Worm (Caenorhabditis elegans) whole organism, young adult: ENCODE measurements around the gene R07E5.6.

Source experiments
- B0261.1 ChIP-seq: sonication (generic microtip); optimal IDR thresholded peaks from 2 replicates; lab custom pipeline; 2016; ENCODE audit warnings: mild to moderate bottlenecking, missing genetic modification characterization, moderate library complexity, missing compliant biosample characterization
- C06A6.2 ChIP-seq: fragments of 200-800 bp; sonication (Bioruptor generic); conservative IDR thresholded peaks from 2 replicates; pipeline ENCODE4 v1.3.6; 2022; ENCODE audit warnings: missing genetic modification characterization, missing compliant biosample characterization
- D2030.7 ChIP-seq: fragments of 200-800 bp; sonication (Bioruptor generic); IDR thresholded peaks from 2 replicates; pipeline ENCODE4 v1.3.6; 2022; ENCODE audit warnings: missing genetic modification reagents, missing genetic modification characterization, missing compliant biosample characterization
- K12H6.12 ChIP-seq: fragments of 200-800 bp; sonication (Bioruptor generic); optimal IDR thresholded peaks from 2 replicates; lab custom pipeline; 2018; ENCODE audit warnings: mild to moderate bottlenecking, missing genetic modification characterization, missing compliant biosample characterization
- Y53F4B.3 ChIP-seq: fragments of 200-800 bp; sonication (Bioruptor generic); IDR thresholded peaks from 2 replicates; pipeline ENCODE4 v1.3.6; 2022; ENCODE audit warnings: missing genetic modification reagents, missing genetic modification characterization, missing compliant biosample characterization
- Y56A3A.18 ChIP-seq: fragments of 200-800 bp; sonication (Bioruptor generic); IDR thresholded peaks from 2 replicates; pipeline ENCODE4 v1.3.6; 2022; ENCODE audit warnings: missing genetic modification reagents, missing genetic modification characterization, missing compliant biosample characterization
- Y95B8A.8 ChIP-seq: fragments of 200-800 bp; sonication (Bioruptor generic); IDR thresholded peaks from 2 replicates; pipeline ENCODE4 v1.3.6; 2022; ENCODE audit warnings: missing genetic modification reagents, missing genetic modification characterization, missing compliant biosample characterization
- ceh-79 ChIP-seq: sonication (generic microtip); optimal IDR thresholded peaks from 2 replicates; lab custom pipeline; 2017; ENCODE audit warnings: mild to moderate bottlenecking, missing genetic modification characterization, missing compliant biosample characterization
- fkh-3 ChIP-seq: sonication (generic microtip); optimal IDR thresholded peaks from 2 replicates; lab custom pipeline; 2016; ENCODE audit warnings: mild to moderate bottlenecking, missing genetic modification characterization, missing compliant biosample characterization
- lir-1 ChIP-seq: fragments of 200-800 bp; sonication (Bioruptor generic); conservative IDR thresholded peaks from 2 replicates; pipeline ENCODE4 v1.3.6; 2022; ENCODE audit warnings: missing genetic modification reagents, missing genetic modification characterization, missing compliant biosample characterization
- mcd-1 ChIP-seq: fragments of 200-800 bp; sonication (Bioruptor generic); IDR thresholded peaks from 2 replicates; pipeline ENCODE4 v1.3.6; 2022; ENCODE audit warnings: missing genetic modification reagents, missing genetic modification characterization, missing compliant biosample characterization
- pha-4 ChIP-seq: fragments of 150-350 bp; sonication (generic microtip); optimal IDR thresholded peaks from 2 replicates; lab custom pipeline; 2014; ENCODE audit warnings: missing biosample characterization, missing genetic modification reagents, missing genetic modification characterization
- tbp1 ChIP-seq: fragments of 200-800 bp; sonication (Bioruptor generic); optimal IDR thresholded peaks from 2 replicates; lab custom pipeline; 2018; ENCODE audit warnings: mild to moderate bottlenecking, missing genetic modification characterization, missing compliant biosample characterization
- ztf-3 ChIP-seq: fragments of 200-800 bp; sonication (Bioruptor generic); optimal IDR thresholded peaks from 2 replicates; lab custom pipeline; 2018; ENCODE audit warnings: mild to moderate bottlenecking, missing genetic modification characterization, missing compliant biosample characterization

ce11 chrIII:4413099-4413498 is 14.5 kb downstream of the R07E5.6 start, which contains the start of gene mpc-1:
- TF ChIP-seq Y53F4B.3 (GFP tag; lab: Robert Waterston, UW) (no peak), lir-1 (GFP tag; lab: Robert Waterston, UW) (no peak), pha-4 (tag; lab: Kevin White, UChicago) (no peak), ceh-79 (no peak), ztf-3 (no peak), Y95B8A.8 (no peak), mcd-1 (GFP tag; lab: Robert Waterston, UW) (no peak), Y56A3A.18 (GFP tag; lab: Robert Waterston, UW) (no peak), fkh-3 (no peak), C06A6.2 (GFP tag; lab: Robert Waterston, UW) (no peak), tbp1 (GFP tag; lab: Kevin White, UChicago) (no peak), D2030.7 (GFP tag; lab: Robert Waterston, UW) (no peak), B0261.1 (tag; lab: Kevin White, UChicago) (no peak), K12H6.12 (tag; lab: Kevin White, UChicago) (no peak)
